Fruit fly (Drosophila melanogaster): Measurements from ENCODE around the gene hng3.

Gene hng3

DNA sequence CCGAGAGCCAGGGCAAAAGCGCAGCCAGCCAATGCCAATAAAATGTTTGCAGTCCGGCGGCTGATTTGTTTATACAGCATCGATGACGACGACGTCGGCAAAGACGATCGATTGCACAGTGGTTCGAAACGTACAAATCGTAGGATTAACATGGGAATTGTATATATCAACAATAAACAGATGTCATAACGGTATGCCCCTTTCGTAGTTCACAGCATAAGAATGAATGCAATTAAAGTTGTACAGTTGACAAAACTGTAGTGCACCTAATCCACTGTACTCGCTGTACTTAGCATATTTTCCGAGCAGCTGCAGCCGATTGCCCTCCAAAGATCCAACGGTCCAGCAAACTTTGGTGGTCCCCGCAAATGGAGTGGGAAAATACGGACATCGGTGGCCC, 16.1 kb upstream of the hng3 start (continued):
- peak; percentile 76 for TF ChIP-seq CG6689 (GFP tag; IDR thresholded peaks at IDR 0.05)
- no peak for TF ChIP-seq NK7.1 (GFP tag; optimal IDR thresholded peaks at IDR 0.05)
- TF ChIP-seq CG32767 (GFP tag; IDR thresholded peaks at IDR 0.05) = peak; percentile 56; the same call in 1 of the 2 replicates
- TF ChIP-seq Doc2 (GFP tag; IDR thresholded peaks at IDR 0.05) = peak; percentile 33; the same call in 1 of the 2 replicates
- peak; percentile 85 for TF ChIP-seq Ptx1 (GFP tag; IDR thresholded peaks at IDR 0.05)
- TF ChIP-seq CkIIα-i1 (GFP tag; IDR thresholded peaks at IDR 0.05) = no peak
- TF ChIP-seq CG2875 (GFP tag; optimal IDR thresholded peaks at IDR 0.05) = peak; percentile 67
- TF ChIP-seq lov (optimal IDR thresholded peaks at IDR 0.05) = no peak
- peak; percentile 40; the same call in 1 of the 3 replicates for TF ChIP-seq lov (GFP tag; IDR thresholded peaks at IDR 0.05)
- TF ChIP-seq shn (GFP tag; optimal IDR thresholded peaks at IDR 0.05) = no peak
- no peak for TF ChIP-seq nerfin-2 (GFP tag; IDR thresholded peaks at IDR 0.05; ENCODE audit: partially characterized antibody)
- no peak for TF ChIP-seq knrl (GFP tag; IDR thresholded peaks at IDR 0.05; ENCODE audit: partially characterized antibody)
- TF ChIP-seq pho (GFP tag; optimal IDR thresholded peaks at IDR 0.05) = no peak
- no peak for TF ChIP-seq Hr3 (GFP tag; optimal IDR thresholded peaks at IDR 0.05)
- TF ChIP-seq CG7357 (GFP tag; IDR thresholded peaks at IDR 0.05) = 0 out of 3 replicates have a peak, but pooled peaks have one; percentile 62
- TF ChIP-seq CG11560 (tag; IDR thresholded peaks at IDR 0.05) = no peak
- TF ChIP-seq MESR4 (GFP tag; optimal IDR thresholded peaks at IDR 0.05) = no peak
- 0 out of 2 replicates have a peak, but pooled peaks have one; percentile 20 for TF ChIP-seq CG4404 (GFP tag; IDR thresholded peaks at IDR 0.05)
- peak; percentile 83 for TF ChIP-seq zfh1 (GFP tag; IDR thresholded peaks at IDR 0.05)
- TF ChIP-seq slou (GFP tag; optimal IDR thresholded peaks at IDR 0.05) = no peak
- no peak for TF ChIP-seq ash1 (GFP tag; optimal IDR thresholded peaks at IDR 0.05)
- peak; percentile 65 for TF ChIP-seq az2 (GFP tag; optimal IDR thresholded peaks at IDR 0.05)
- TF ChIP-seq exex (tag; optimal IDR thresholded peaks at IDR 0.05) = no peak
- peak; percentile 36; the same call in 1 of the 2 replicates for TF ChIP-seq E2f2 (GFP tag; IDR thresholded peaks at IDR 0.05)
- no peak for TF ChIP-seq Dfd (GFP tag; optimal IDR thresholded peaks at IDR 0.05)
- no peak for TF ChIP-seq Elba2 (GFP tag; optimal IDR thresholded peaks at IDR 0.05)
- no peak for TF ChIP-seq CG6854 (GFP tag; optimal IDR thresholded peaks at IDR 0.05)
- TF ChIP-seq CG10431 (GFP tag; optimal IDR thresholded peaks at IDR 0.05) = peak; percentile 22
- TF ChIP-seq Hr39 (optimal IDR thresholded peaks at IDR 0.05) = no peak
- no peak for TF ChIP-seq CG16779 (GFP tag; IDR thresholded peaks at IDR 0.05)
- peak; percentile 69 for TF ChIP-seq wor (GFP tag; IDR thresholded peaks at IDR 0.05)
- peak; percentile 89 for TF ChIP-seq vvl (GFP tag; IDR thresholded peaks at IDR 0.05)
- TF ChIP-seq CG1832 (GFP tag; optimal IDR thresholded peaks at IDR 0.05) = no peak
- TF ChIP-seq Vsx1 (GFP tag; optimal IDR thresholded peaks at IDR 0.05) = peak; percentile 16
- no peak for TF ChIP-seq CG14014 (GFP tag; IDR thresholded peaks at IDR 0.05)
- TF ChIP-seq CG17829 (tag; optimal IDR thresholded peaks at IDR 0.05) = peak; percentile 49
- TF ChIP-seq C15 (GFP tag; IDR thresholded peaks at IDR 0.05) = no peak
- peak; percentile 79 for TF ChIP-seq lmd (GFP tag; IDR thresholded peaks at IDR 0.05)
- no peak for TF ChIP-seq CG13123 (GFP tag; optimal IDR thresholded peaks at IDR 0.05)
- peak; percentile 69 for TF ChIP-seq CG11456 (GFP tag; IDR thresholded peaks at IDR 0.05)
- TF ChIP-seq dmrt99B (tag; optimal IDR thresholded peaks at IDR 0.05) = peak; percentile 88
- peak; percentile 31; the same call in 1 of the 3 replicates for TF ChIP-seq croc (GFP tag; conservative IDR thresholded peaks at IDR 0.05)
- TF ChIP-seq Neu2 (GFP tag; optimal IDR thresholded peaks at IDR 0.05; ENCODE audit: borderline replicate concordance) = no peak
- peak; percentile 7 for TF ChIP-seq emc (GFP tag; optimal IDR thresholded peaks at IDR 0.05)
- TF ChIP-seq mld (GFP tag; IDR thresholded peaks at IDR 0.05; ENCODE audit: partially characterized antibody) = 0 out of 3 replicates have a peak, but pooled peaks have one; percentile 6
- no peak for TF ChIP-seq mirr (GFP tag; optimal IDR thresholded peaks at IDR 0.05)
- TF ChIP-seq ci (GFP tag; IDR thresholded peaks at IDR 0.05) = peak; percentile 79
- TF ChIP-seq CG8944 (GFP tag; optimal IDR thresholded peaks at IDR 0.05) = peak; percentile 38
- peak; percentile 79; the same call in 2 of the 3 replicates for TF ChIP-seq gce (GFP tag; IDR thresholded peaks at IDR 0.05)
- TF ChIP-seq CG12236 (GFP tag; optimal IDR thresholded peaks at IDR 0.05) = peak; percentile 4
- no peak for TF ChIP-seq toy (GFP tag; IDR thresholded peaks at IDR 0.05)
- TF ChIP-seq CG10366 (GFP tag; IDR thresholded peaks at IDR 0.05) = peak; percentile 59; the same call in 1 of the 2 replicates
- no peak for TF ChIP-seq CG4854 (GFP tag; optimal IDR thresholded peaks at IDR 0.05)

Data from whole organism, embryonic.